Worm (Caenorhabditis elegans) whole organism, L3 larva: ENCODE results near the gene cnc-2.

Experiments used
- R02D3.7 ChIP-seq: fragments of 150-350 bp; optimal IDR thresholded peaks from 2 replicates; lab custom pipeline; 2014; ENCODE audit warnings: missing biosample characterization, missing genetic modification characterization
- ZK546.5 ChIP-seq: sonication (generic microtip); optimal IDR thresholded peaks from 2 replicates; lab custom pipeline; 2017; ENCODE audit warnings: missing biosample characterization, missing genetic modification characterization
- aly-2 ChIP-seq: fragments of 150-350 bp; optimal IDR thresholded peaks from 2 replicates; lab custom pipeline; 2014; ENCODE audit warnings: missing biosample characterization, missing genetic modification characterization
- ama-1 ChIP-seq: fragments of 150-350 bp; optimal IDR thresholded peaks from 2 replicates; lab custom pipeline; 2018
- ceh-28 ChIP-seq: fragments of 150-350 bp; optimal IDR thresholded peaks from 2 replicates; lab custom pipeline; 2014; ENCODE audit warnings: missing biosample characterization, missing genetic modification reagents, missing genetic modification characterization
- ceh-82 ChIP-seq: fragments of 150-350 bp; optimal IDR thresholded peaks from 2 replicates; lab custom pipeline; 2014; ENCODE audit warnings: missing biosample characterization, missing genetic modification characterization
- ceh-9 ChIP-seq: sonication (generic microtip); optimal IDR thresholded peaks from 2 replicates; lab custom pipeline; 2018; ENCODE audit warnings: missing biosample characterization, missing genetic modification characterization
- daf-12 ChIP-seq: fragments of 150-350 bp; optimal IDR thresholded peaks from 2 replicates; lab custom pipeline; 2014; ENCODE audit warnings: missing biosample characterization, missing genetic modification reagents, missing genetic modification characterization
- egl-5 ChIP-seq: fragments of 150-350 bp; optimal IDR thresholded peaks from 2 replicates; lab custom pipeline; 2017; ENCODE audit warnings: missing biosample characterization, missing genetic modification reagents, missing genetic modification characterization, inconsistent platforms
- elt-1 ChIP-seq: fragments of 150-350 bp; optimal IDR thresholded peaks from 2 replicates; lab custom pipeline; 2014; ENCODE audit warnings: missing biosample characterization, missing genetic modification characterization
- elt-2 ChIP-seq: sonication (generic microtip); optimal IDR thresholded peaks from 2 replicates; lab custom pipeline; 2016; ENCODE audit warnings: missing genetic modification reagents, mild to moderate bottlenecking, missing genetic modification characterization, missing compliant biosample characterization
- elt-3 ChIP-seq, 3 experiments: fragments of 150-350 bp in 1 of 3; sonication (generic microtip) in 2 of 3; optimal IDR thresholded peaks; 2 replicates in 2 of 3; 4 replicates in 1 of 3; lab custom pipeline; 2014 to 2017; ENCODE audit warnings: missing biosample characterization in 3 of 3, missing genetic modification characterization in 3 of 3
- eor-1 ChIP-seq, 2 experiments: fragments of 150-350 bp; optimal IDR thresholded peaks; 2 replicates each; lab custom pipeline; 2014 to 2018; ENCODE audit warnings: missing biosample characterization in 2 of 2, missing genetic modification characterization in 2 of 2
- fkh-10 ChIP-seq: sonication (generic microtip); optimal IDR thresholded peaks from 2 replicates; lab custom pipeline; 2017; ENCODE audit warnings: missing biosample characterization, missing genetic modification reagents, missing genetic modification characterization
- fkh-2 ChIP-seq: fragments of 150-350 bp; optimal IDR thresholded peaks from 2 replicates; lab custom pipeline; 2014; ENCODE audit warnings: missing biosample characterization, missing genetic modification reagents, missing genetic modification characterization
- fos-1 ChIP-seq: fragments of 150-350 bp; optimal IDR thresholded peaks from 2 replicates; lab custom pipeline; 2014; ENCODE audit warnings: missing biosample characterization, missing genetic modification characterization
- hmg-11 ChIP-seq: sonication (generic microtip); optimal IDR thresholded peaks from 2 replicates; lab custom pipeline; 2016; ENCODE audit warnings: missing genetic modification characterization, missing compliant biosample characterization
- jun-1 ChIP-seq: fragments of 150-350 bp; optimal IDR thresholded peaks from 2 replicates; lab custom pipeline; 2014; ENCODE audit warnings: missing biosample characterization, missing genetic modification reagents, missing genetic modification characterization
- lin-15B ChIP-seq: fragments of 150-350 bp; optimal IDR thresholded peaks from 2 replicates; lab custom pipeline; 2014; ENCODE audit warnings: missing biosample characterization, missing genetic modification characterization
- lin-39 ChIP-seq: fragments of 150-350 bp; optimal IDR thresholded peaks from 2 replicates; lab custom pipeline; 2018; ENCODE audit warnings: missing biosample characterization, missing genetic modification reagents, missing genetic modification characterization
- lsy-12 ChIP-seq: sonication (generic microtip); optimal IDR thresholded peaks from 2 replicates; lab custom pipeline; 2016; ENCODE audit warnings: mild to moderate bottlenecking, missing genetic modification characterization, missing compliant biosample characterization
- mdl-1 ChIP-seq: fragments of 150-350 bp; optimal IDR thresholded peaks from 2 replicates; lab custom pipeline; 2014; ENCODE audit warnings: missing biosample characterization, missing genetic modification characterization
- mml-1 ChIP-seq: fragments of 150-350 bp; sonication (generic microtip); optimal IDR thresholded peaks from 3 replicates; lab custom pipeline; 2014; ENCODE audit warnings: missing biosample characterization, missing genetic modification characterization
- nfya-1 ChIP-seq: sonication (generic microtip); optimal IDR thresholded peaks from 2 replicates; lab custom pipeline; 2017; ENCODE audit warnings: missing genetic modification characterization, mild to moderate bottlenecking, missing compliant biosample characterization, antibody characterized with exemption, moderate library complexity; ENCODE audit not compliant: insufficient read depth
- nhr-11 ChIP-seq: fragments of 150-350 bp; optimal IDR thresholded peaks from 2 replicates; lab custom pipeline; 2014; ENCODE audit warnings: missing biosample characterization, missing genetic modification characterization
- nhr-12 ChIP-seq: fragments of 150-350 bp; optimal IDR thresholded peaks from 2 replicates; lab custom pipeline; 2014; ENCODE audit warnings: missing biosample characterization, missing genetic modification characterization
- nhr-23 ChIP-seq: fragments of 150-350 bp; optimal IDR thresholded peaks from 2 replicates; lab custom pipeline; 2014; ENCODE audit warnings: missing biosample characterization, missing genetic modification reagents, missing genetic modification characterization
- nhr-237 ChIP-seq: fragments of 150-350 bp; optimal IDR thresholded peaks from 2 replicates; lab custom pipeline; 2014; ENCODE audit warnings: missing biosample characterization, missing genetic modification characterization
- nhr-25 ChIP-seq: sonication (generic microtip); optimal IDR thresholded peaks from 2 replicates; lab custom pipeline; 2017; ENCODE audit warnings: missing biosample characterization, missing genetic modification characterization
- nhr-28 ChIP-seq: fragments of 150-350 bp; optimal IDR thresholded peaks from 2 replicates; lab custom pipeline; 2014; ENCODE audit warnings: missing biosample characterization, missing genetic modification characterization
- nhr-43 ChIP-seq: sonication (generic microtip); optimal IDR thresholded peaks from 2 replicates; lab custom pipeline; 2016; ENCODE audit warnings: mild to moderate bottlenecking, missing genetic modification characterization, missing compliant biosample characterization; ENCODE audit not compliant: poor library complexity, severe bottlenecking
- nhr-67 ChIP-seq: fragments of 150-350 bp; optimal IDR thresholded peaks from 2 replicates; lab custom pipeline; 2014; ENCODE audit warnings: missing biosample characterization, missing genetic modification characterization
- nhr-76 ChIP-seq: fragments of 150-350 bp; sonication (generic microtip); optimal IDR thresholded peaks from 5 replicates; lab custom pipeline; 2014; ENCODE audit warnings: missing biosample characterization, missing genetic modification characterization
- nhr-77 ChIP-seq: fragments of 150-350 bp; optimal IDR thresholded peaks from 2 replicates; lab custom pipeline; 2014; ENCODE audit warnings: missing biosample characterization, missing genetic modification characterization
- pha-4 ChIP-seq: fragments of 150-350 bp; optimal IDR thresholded peaks from 2 replicates; lab custom pipeline; 2014; ENCODE audit warnings: missing biosample characterization, missing genetic modification reagents, missing genetic modification characterization
- pqm-1 ChIP-seq: fragments of 150-350 bp; optimal IDR thresholded peaks from 2 replicates; lab custom pipeline; 2017; ENCODE audit warnings: missing biosample characterization, missing genetic modification characterization, inconsistent platforms
- sea-2 ChIP-seq: fragments of 150-350 bp; sonication (generic microtip); optimal IDR thresholded peaks from 4 replicates; lab custom pipeline; 2014; ENCODE audit warnings: missing biosample characterization, missing genetic modification reagents, missing genetic modification characterization
- skn-1 ChIP-seq: fragments of 150-350 bp; optimal IDR thresholded peaks from 2 replicates; lab custom pipeline; 2014; ENCODE audit warnings: missing biosample characterization, missing genetic modification characterization
- snpc-4 ChIP-seq: fragments of 150-350 bp; optimal IDR thresholded peaks from 2 replicates; lab custom pipeline; 2014; ENCODE audit warnings: missing biosample characterization, missing genetic modification characterization
- unc-39 ChIP-seq: sonication (generic microtip); optimal IDR thresholded peaks from 4 replicates; lab custom pipeline; 2017; ENCODE audit warnings: missing biosample characterization, missing genetic modification characterization
- unc-62 ChIP-seq: fragments of 150-350 bp; sonication (generic microtip); optimal IDR thresholded peaks from 4 replicates; lab custom pipeline; 2014; ENCODE audit warnings: missing biosample characterization, missing genetic modification reagents, missing genetic modification characterization
- zag-1 ChIP-seq: fragments of 150-350 bp; optimal IDR thresholded peaks from 2 replicates; lab custom pipeline; 2014; ENCODE audit warnings: missing biosample characterization, missing genetic modification characterization
- ztf-11 ChIP-seq: fragments of 150-350 bp; optimal IDR thresholded peaks from 2 replicates; lab custom pipeline; 2014; ENCODE audit warnings: missing biosample characterization, missing genetic modification characterization
- ztf-4 ChIP-seq: fragments of 150-350 bp; optimal IDR thresholded peaks from 2 replicates; lab custom pipeline; 2014; ENCODE audit warnings: missing biosample characterization, missing genetic modification characterization

cnc-2 gene

ce11 chrV:1468905-1469304, 18.9 kb upstream of the cnc-2 start:
- TF ChIP-seq daf-12: no peak
- TF ChIP-seq elt-3 (tag; optimal IDR thresholded peaks at IDR 0.05; lab: Kevin White, UChicago): no peak
- no peak for TF ChIP-seq pqm-1 (tag; lab: Kevin White, UChicago)
- no peak for TF ChIP-seq elt-2 (tag; lab: Kevin White, UChicago)
- TF ChIP-seq nhr-237 (tag; lab: Kevin White, UChicago): no peak
- no peak for TF ChIP-seq lin-15B (tag; lab: Kevin White, UChicago)
- TF ChIP-seq ZK546.5 (tag; lab: Kevin White, UChicago): no peak
- TF ChIP-seq eor-1 (tag; optimal IDR thresholded peaks at IDR 0.05; lab: Kevin White, UChicago): no peak
- no peak for TF ChIP-seq fkh-2 (tag; lab: Kevin White, UChicago)
- no peak for TF ChIP-seq fkh-10
- no peak for TF ChIP-seq fos-1

- no peak for TF ChIP-seq elt-2 (tag; lab: Kevin White, UChicago)
Observed at ce11 chrV:1467444-1467843, 17.5 kb upstream of the cnc-2 start, which contains the start of gene gid-8. gid-8 (plus strand) TSS chrV:1467744.

ce11 chrV:1466949-1467348, 17.0 kb upstream of the cnc-2 start:
- TF ChIP-seq mml-1 (tag; lab: Kevin White, UChicago) (no peak), jun-1 (tag; lab: Kevin White, UChicago) (no peak), nhr-77 (tag; lab: Kevin White, UChicago) (no peak), nhr-23 (tag; lab: Kevin White, UChicago) (no peak), nfya-1 (tag; lab: Kevin White, UChicago) (peak; percentile 47), egl-5 (tag; lab: Kevin White, UChicago) (no peak), snpc-4 (tag; lab: Kevin White, UChicago) (no peak), mdl-1 (tag; lab: Kevin White, UChicago) (no peak), ceh-28 (tag; lab: Kevin White, UChicago) (peak; percentile 28), nhr-43 (tag; lab: Kevin White, UChicago) (no peak), ceh-9 (tag; lab: Kevin White, UChicago) (no peak), ztf-4 (no peak), daf-12 (no peak), nhr-12 (tag; lab: Kevin White, UChicago) (no peak), hmg-11 (peak; percentile 41), nhr-67 (tag; lab: Kevin White, UChicago) (no peak), elt-2 (tag; lab: Kevin White, UChicago) (peak; percentile 29), nhr-76 (tag; lab: Kevin White, UChicago) (no peak), aly-2 (tag; lab: Kevin White, UChicago) (no peak), lsy-12 (tag; lab: Kevin White, UChicago) (no peak), nhr-28 (no peak), lin-39 (tag; lab: Kevin White, UChicago) (no peak), pha-4 (peak; percentile 28), R02D3.7 (tag; lab: Kevin White, UChicago) (no peak), sea-2 (GFP tag; lab: Kevin White, UChicago) (no peak), unc-39 (tag; lab: Kevin White, UChicago) (no peak)

ce11 chrV:1465932-1466331, 15.9 kb upstream of the cnc-2 start:
- TF ChIP-seq elt-1 (tag; lab: Kevin White, UChicago) (no peak), zag-1 (tag; lab: Kevin White, UChicago) (no peak), nfya-1 (tag; lab: Kevin White, UChicago) (no peak), nhr-28 (no peak), skn-1 (tag; lab: Kevin White, UChicago) (no peak), nhr-11 (no peak), nhr-67 (tag; lab: Kevin White, UChicago) (no peak), elt-2 (tag; lab: Kevin White, UChicago) (no peak), ztf-11 (no peak), nhr-25 (tag; lab: Kevin White, UChicago) (no peak), unc-62 (no peak), pqm-1 (tag; lab: Kevin White, UChicago) (no peak), ceh-28 (tag; lab: Kevin White, UChicago) (no peak), nhr-23 (tag; lab: Kevin White, UChicago) (no peak), ZK546.5 (tag; lab: Kevin White, UChicago) (no peak), egl-5 (tag; lab: Kevin White, UChicago) (no peak), daf-12 (no peak), ama-1 (no peak), ceh-82 (tag; lab: Kevin White, UChicago) (no peak), ceh-9 (tag; lab: Kevin White, UChicago) (no peak)
